Fruit fly (Drosophila melanogaster) whole organism, prepupa: ENCODE measurements around the gene CG7322.

Experiments used
- Blimp-1 ChIP-seq: fragments of 200-800 bp; sonication (Bioruptor generic); optimal IDR thresholded peaks from 3 replicates; lab custom pipeline; 2017; ENCODE audit warnings: missing biosample characterization, missing genetic modification characterization, mild to moderate bottlenecking, moderate library complexity, missing genetic modification reagents
- CG11294 ChIP-seq: fragments of 200-800 bp; sonication (Bioruptor generic); IDR thresholded peaks from 2 replicates; pipeline ENCODE4 v1.3.6; 2022; ENCODE audit warnings: missing biosample characterization, missing genetic modification characterization
- CG11762 ChIP-seq: fragments of 200-800 bp; sonication (Bioruptor generic); optimal IDR thresholded peaks from 3 replicates; lab custom pipeline; 2016; ENCODE audit warnings: missing biosample characterization, missing genetic modification characterization; ENCODE audit not compliant: insufficient read depth
- CG15336 ChIP-seq: fragments of 200-800 bp; sonication (Bioruptor generic); IDR thresholded peaks from 2 replicates; pipeline ENCODE4 v1.3.6; 2022; ENCODE audit warnings: missing biosample characterization, missing genetic modification characterization
- CG1621 ChIP-seq: fragments of 200-800 bp; sonication (Bioruptor generic); optimal IDR thresholded peaks from 3 replicates; lab custom pipeline; 2018; ENCODE audit warnings: missing biosample characterization, mild to moderate bottlenecking, missing genetic modification characterization
- CG16779 ChIP-seq: fragments of 200-800 bp; sonication (Bioruptor generic); optimal IDR thresholded peaks from 3 replicates; lab custom pipeline; 2017; ENCODE audit warnings: missing biosample characterization, mild to moderate bottlenecking, missing genetic modification characterization
- CG3032 ChIP-seq: fragments of 200-800 bp; optimal IDR thresholded peaks from 2 replicates; lab custom pipeline; 2019; ENCODE audit warnings: missing biosample characterization, mild to moderate bottlenecking, missing genetic modification characterization, moderate library complexity
- CG31627 ChIP-seq: fragments of 200-800 bp; sonication (Bioruptor generic); optimal IDR thresholded peaks from 3 replicates; lab custom pipeline; 2016; ENCODE audit warnings: missing biosample characterization, missing genetic modification characterization
- CG32006 ChIP-seq: fragments of 200-800 bp; sonication (Bioruptor generic); optimal IDR thresholded peaks from 3 replicates; lab custom pipeline; 2017; ENCODE audit warnings: missing biosample characterization, mild to moderate bottlenecking, missing genetic modification characterization
- CG4318 ChIP-seq: fragments of 200-800 bp; sonication (Bioruptor generic); optimal IDR thresholded peaks from 3 replicates; lab custom pipeline; 2017; ENCODE audit warnings: missing biosample characterization, mild to moderate bottlenecking, missing genetic modification characterization
- CG6163 ChIP-seq: fragments of 200-800 bp; sonication (Bioruptor generic); IDR thresholded peaks from 3 replicates; pipeline ENCODE4 v1.3.6; 2022; ENCODE audit warnings: missing biosample characterization, missing genetic modification characterization
- CG6276 ChIP-seq: fragments of 200-800 bp; sonication (Bioruptor generic); optimal IDR thresholded peaks from 2 replicates; lab custom pipeline; 2017; ENCODE audit warnings: missing biosample characterization, mild to moderate bottlenecking, missing genetic modification characterization
- CG6792 ChIP-seq: fragments of 200-800 bp; sonication (Bioruptor generic); optimal IDR thresholded peaks from 3 replicates; lab custom pipeline; 2016; ENCODE audit warnings: missing biosample characterization, missing genetic modification characterization
- CG6808 ChIP-seq: fragments of 200-800 bp; sonication (Bioruptor generic); optimal IDR thresholded peaks from 3 replicates; lab custom pipeline; 2017; ENCODE audit warnings: missing biosample characterization, missing genetic modification characterization, mild to moderate bottlenecking, moderate library complexity, missing genetic modification reagents
- CG6854 ChIP-seq: fragments of 200-800 bp; sonication (Bioruptor generic); optimal IDR thresholded peaks from 2 replicates; lab custom pipeline; 2017; ENCODE audit warnings: missing biosample characterization, mild to moderate bottlenecking, missing genetic modification characterization
- CG7368 ChIP-seq: fragments of 200-800 bp; sonication (Bioruptor generic); optimal IDR thresholded peaks from 3 replicates; lab custom pipeline; 2016; ENCODE audit warnings: missing biosample characterization, missing genetic modification characterization
- CG8319 ChIP-seq: fragments of 200-800 bp; sonication (Bioruptor generic); optimal IDR thresholded peaks from 3 replicates; lab custom pipeline; 2016; ENCODE audit warnings: missing biosample characterization, missing genetic modification characterization
- CG9139 ChIP-seq: fragments of 200-800 bp; sonication (Bioruptor generic); optimal IDR thresholded peaks from 3 replicates; lab custom pipeline; 2017; ENCODE audit warnings: missing biosample characterization, mild to moderate bottlenecking, missing genetic modification characterization
- Eip75B ChIP-seq: fragments of 200-800 bp; sonication (Bioruptor generic); optimal IDR thresholded peaks from 3 replicates; lab custom pipeline; 2016; ENCODE audit warnings: missing biosample characterization, missing genetic modification characterization
- Eip78C ChIP-seq: fragments of 200-800 bp; sonication (Bioruptor generic); peaks from one replicate; lab custom pipeline; 2016; ENCODE audit warnings: missing biosample characterization, missing genetic modification characterization
- Eip93F ChIP-seq: fragments of 200-800 bp; sonication (Bioruptor generic); optimal IDR thresholded peaks from 2 replicates; lab custom pipeline; 2016; ENCODE audit warnings: missing biosample characterization, mild to moderate bottlenecking, missing genetic modification characterization
- Ets21C ChIP-seq: fragments of 200-800 bp; sonication (Bioruptor generic); optimal IDR thresholded peaks from 3 replicates; lab custom pipeline; 2016; ENCODE audit warnings: missing biosample characterization, missing genetic modification characterization
- Gug ChIP-seq: fragments of 200-800 bp; sonication (Bioruptor generic); IDR thresholded peaks from 2 replicates; pipeline ENCODE4 v1.3.6; 2022; ENCODE audit warnings: missing biosample characterization, missing genetic modification characterization
- Hr38 ChIP-seq: sonication (Bioruptor generic); optimal IDR thresholded peaks from 2 replicates; lab custom pipeline; 2016; ENCODE audit warnings: missing biosample characterization, missing genetic modification characterization
- Hr39 ChIP-seq: fragments of 200-800 bp; sonication (Bioruptor generic); optimal IDR thresholded peaks from 2 replicates; lab custom pipeline; 2016; ENCODE audit warnings: missing biosample characterization, missing genetic modification characterization
- Hr4 ChIP-seq: fragments of 200-800 bp; sonication (Bioruptor generic); optimal IDR thresholded peaks from 3 replicates; lab custom pipeline; 2016; ENCODE audit warnings: missing biosample characterization, missing genetic modification characterization
- Lpt ChIP-seq: fragments of 200-800 bp; sonication (Bioruptor generic); optimal IDR thresholded peaks from 3 replicates; lab custom pipeline; 2016; ENCODE audit warnings: missing biosample characterization, missing genetic modification characterization
- OdsH ChIP-seq: fragments of 200-800 bp; sonication (Bioruptor generic); optimal IDR thresholded peaks from 3 replicates; lab custom pipeline; 2016; ENCODE audit warnings: missing biosample characterization, missing genetic modification characterization
- Smox ChIP-seq: fragments of 200-800 bp; sonication (Bioruptor generic); optimal IDR thresholded peaks from 3 replicates; lab custom pipeline; 2016; ENCODE audit warnings: missing biosample characterization, missing genetic modification characterization
- Sox102F ChIP-seq: fragments of 200-800 bp; sonication (Bioruptor generic); optimal IDR thresholded peaks from 2 replicates; lab custom pipeline; 2016; ENCODE audit warnings: missing biosample characterization, mild to moderate bottlenecking, missing genetic modification characterization
- Sox14 ChIP-seq: fragments of 200-800 bp; sonication (Bioruptor generic); optimal IDR thresholded peaks from 3 replicates; lab custom pipeline; 2016; ENCODE audit warnings: missing biosample characterization, missing genetic modification characterization
- Sox15 ChIP-seq: fragments of 200-800 bp; sonication (Bioruptor generic); optimal IDR thresholded peaks from 3 replicates; lab custom pipeline; 2016; ENCODE audit warnings: missing biosample characterization, missing genetic modification characterization
- achi ChIP-seq: fragments of 200-800 bp; sonication (Bioruptor generic); optimal IDR thresholded peaks from 3 replicates; lab custom pipeline; 2016; ENCODE audit warnings: missing biosample characterization, missing genetic modification characterization
- cyc ChIP-seq: fragments of 200-800 bp; sonication (Bioruptor generic); optimal IDR thresholded peaks from 3 replicates; lab custom pipeline; 2016; ENCODE audit warnings: missing biosample characterization, missing genetic modification characterization
- dac ChIP-seq: fragments of 200-800 bp; sonication (Bioruptor generic); optimal IDR thresholded peaks from 2 replicates; lab custom pipeline; 2017; ENCODE audit warnings: missing biosample characterization, mild to moderate bottlenecking, missing genetic modification characterization
- dsx ChIP-seq: fragments of 200-800 bp; optimal IDR thresholded peaks from 3 replicates; lab custom pipeline; 2019; ENCODE audit warnings: missing biosample characterization, mild to moderate bottlenecking, missing genetic modification characterization, moderate library complexity; ENCODE audit not compliant: poor library complexity, severe bottlenecking
- fd59A ChIP-seq: fragments of 200-800 bp; sonication (Bioruptor generic); optimal IDR thresholded peaks from 2 replicates; lab custom pipeline; 2017; ENCODE audit warnings: missing biosample characterization, mild to moderate bottlenecking, missing genetic modification characterization, missing genetic modification reagents
- fd85E ChIP-seq: fragments of 200-800 bp; sonication (Bioruptor generic); optimal IDR thresholded peaks from 3 replicates; lab custom pipeline; 2016; ENCODE audit warnings: missing biosample characterization, missing genetic modification characterization
- lz ChIP-seq: fragments of 200-800 bp; sonication (Bioruptor generic); optimal IDR thresholded peaks from 3 replicates; lab custom pipeline; 2016; ENCODE audit warnings: missing biosample characterization, missing genetic modification characterization
- net ChIP-seq: fragments of 200-800 bp; sonication (Bioruptor generic); optimal IDR thresholded peaks from 3 replicates; lab custom pipeline; 2016; ENCODE audit warnings: missing biosample characterization, missing genetic modification characterization
- pdm3 ChIP-seq: fragments of 200-800 bp; sonication (Bioruptor generic); optimal IDR thresholded peaks from 3 replicates; lab custom pipeline; 2016; ENCODE audit warnings: missing biosample characterization, missing genetic modification characterization
- spab ChIP-seq: fragments of 200-800 bp; sonication (Bioruptor generic); optimal IDR thresholded peaks from 2 replicates; lab custom pipeline; 2017; ENCODE audit warnings: missing biosample characterization, mild to moderate bottlenecking, missing genetic modification characterization, missing genetic modification reagents
- ss ChIP-seq, 2 experiments: fragments of 200-800 bp; sonication (Bioruptor generic); optimal IDR thresholded peaks; 2 replicates in 1 of 2; 3 replicates in 1 of 2; lab custom pipeline; 2017 to 2018; ENCODE audit warnings: mild to moderate bottlenecking in 2 of 2, missing biosample characterization in 2 of 2, missing genetic modification characterization in 2 of 2, moderate library complexity in 1 of 2
- svp ChIP-seq: fragments of 200-800 bp; sonication (Bioruptor generic); peaks from one replicate; lab custom pipeline; 2016; ENCODE audit warnings: missing biosample characterization, missing genetic modification characterization
- topi ChIP-seq: fragments of 200-800 bp; sonication (Bioruptor generic); optimal IDR thresholded peaks from 3 replicates; lab custom pipeline; 2016; ENCODE audit warnings: missing biosample characterization, missing genetic modification characterization
- vri ChIP-seq: fragments of 200-800 bp; sonication (Bioruptor generic); optimal IDR thresholded peaks from 3 replicates; lab custom pipeline; 2016; ENCODE audit warnings: missing biosample characterization, mild to moderate bottlenecking, missing genetic modification characterization

The CG7322 gene

DNA sequence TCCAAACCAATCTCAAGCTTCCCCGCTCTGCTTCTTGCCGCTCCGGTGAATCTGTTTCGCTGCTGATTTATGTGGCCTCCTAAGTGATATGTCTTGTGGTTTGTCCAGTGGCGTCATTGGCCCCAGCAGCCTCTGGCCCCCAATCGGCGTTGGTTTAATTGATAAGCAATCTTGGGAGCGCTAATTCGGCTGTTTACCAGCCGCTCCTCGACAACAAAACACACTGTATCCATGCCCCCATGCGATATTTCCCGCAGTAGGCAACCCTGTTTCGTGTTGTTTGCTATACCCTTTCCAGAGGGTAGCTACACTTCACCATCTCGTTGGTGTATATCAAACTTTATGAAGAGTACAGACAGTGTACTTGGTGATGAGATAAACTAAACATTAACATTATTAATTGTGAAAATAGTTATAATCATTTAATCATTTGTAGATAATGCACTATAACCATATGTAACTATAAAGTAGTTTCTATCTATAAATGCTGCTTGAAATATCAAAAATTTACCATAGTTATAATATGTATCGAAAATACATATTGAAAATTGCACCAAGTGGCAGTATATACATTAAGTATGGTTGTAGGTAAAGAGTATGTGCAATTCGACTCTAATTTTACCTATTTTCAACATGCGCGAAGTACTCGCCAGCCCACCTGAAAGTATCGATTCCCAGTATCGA lies 9.1 kb downstream of the CG7322 start, which contains the start of gene shop (continued):
- peak; percentile 81 for TF ChIP-seq fd59A (GFP tag; lab: Kevin White, UChicago)
- peak; percentile 82 for TF ChIP-seq Lpt (GFP tag; lab: Kevin White, UChicago)
- peak; percentile 63 for TF ChIP-seq CG1621
- peak; percentile 86 for TF ChIP-seq CG6808 (GFP tag; lab: Kevin White, UChicago)
- peak; percentile 90 for TF ChIP-seq Hr39 (GFP tag; lab: Kevin White, UChicago)
- no peak for TF ChIP-seq Hr38
- peak; percentile 73 for TF ChIP-seq CG8319 (GFP tag; lab: Kevin White, UChicago)
- TF ChIP-seq vri: peak; percentile 72
- peak; percentile 77 to 85 for TF ChIP-seq ss (GFP tag; optimal IDR thresholded peaks at IDR 0.05; lab: Kevin White, UChicago)
- peak; percentile 72 for TF ChIP-seq spab (GFP tag; lab: Kevin White, UChicago)
- peak; percentile 4 for TF ChIP-seq Eip93F
- TF ChIP-seq CG7368 (GFP tag; lab: Kevin White, UChicago): peak; percentile 76
- peak; percentile 87 for TF ChIP-seq Eip75B (GFP tag; lab: Kevin White, UChicago)
- TF ChIP-seq Eip78C: peak; percentile 98
- peak; percentile 58 for TF ChIP-seq CG6854 (GFP tag; lab: Kevin White, UChicago)

DNA sequence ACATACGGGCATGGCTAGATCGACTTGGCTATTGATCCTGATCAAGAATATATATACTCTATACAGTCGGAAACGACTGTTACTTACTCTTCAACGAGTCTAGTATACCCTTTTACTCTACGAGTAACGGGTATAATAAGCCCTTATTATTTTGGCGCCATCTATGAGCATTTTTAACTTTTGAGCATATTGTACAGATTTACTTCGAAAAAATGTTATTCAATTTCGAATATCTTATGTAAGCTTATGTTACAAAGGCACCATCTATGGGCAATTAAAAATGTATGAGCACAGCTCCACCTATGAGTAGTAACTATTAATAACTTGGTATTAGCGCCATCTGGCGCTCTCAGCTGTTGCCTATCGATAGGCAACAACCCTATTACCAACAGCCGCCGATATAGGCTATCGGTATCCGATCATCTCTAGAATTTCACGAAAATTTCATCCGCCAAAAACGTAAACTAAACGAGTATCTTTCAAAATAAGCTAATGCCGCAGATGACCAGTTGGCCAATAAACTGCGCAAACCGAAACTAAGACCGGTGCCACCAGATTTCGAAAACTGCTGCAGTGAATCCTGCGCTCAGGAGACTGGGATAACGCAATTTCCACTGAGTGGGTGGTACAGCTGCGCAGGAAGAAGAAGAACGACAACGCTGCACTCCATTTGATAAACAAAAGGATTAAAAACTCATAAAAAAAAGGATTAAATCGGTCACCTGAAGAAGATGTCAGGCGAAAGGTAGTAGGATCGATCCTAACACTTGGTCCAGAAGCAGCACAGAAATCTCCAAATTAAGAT lies 14.1 kb downstream of the CG7322 start, which contains the start of gene htk:
Gene htk, plus strand, starts transcription at position 435 of the 805 bp plus-strand sequence.
- TF ChIP-seq topi (peak; percentile 52), CG15336 (GFP tag; lab: Robert Waterston, UW) (no peak), Lpt (GFP tag; lab: Kevin White, UChicago) (no peak), Eip78C (peak; percentile 91), dac (GFP tag; lab: Kevin White, UChicago) (no peak), Hr38 (no peak), Blimp-1 (GFP tag; lab: Kevin White, UChicago) (no peak), CG6163 (GFP tag; lab: Robert Waterston, UW) (no peak), CG9139 (GFP tag; lab: Kevin White, UChicago) (no peak), CG4318 (GFP tag; lab: Kevin White, UChicago) (no peak), OdsH (GFP tag; lab: Kevin White, UChicago) (peak; percentile 51), dsx (GFP tag; lab: Kevin White, UChicago) (no peak), fd85E (GFP tag; lab: Kevin White, UChicago) (no peak), CG3032 (tag; lab: Kevin White, UChicago) (peak; percentile 26), CG6276 (GFP tag; lab: Kevin White, UChicago) (no peak), CG16779 (tag; lab: Kevin White, UChicago) (no peak), lz (GFP tag; lab: Kevin White, UChicago) (peak; percentile 73), net (GFP tag; lab: Kevin White, UChicago) (no peak), svp (GFP tag; lab: Kevin White, UChicago) (peak; percentile 57), spab (GFP tag; lab: Kevin White, UChicago) (no peak), CG11294 (no peak), CG32006 (GFP tag; lab: Kevin White, UChicago) (no peak), CG31627 (GFP tag; lab: Kevin White, UChicago) (peak; percentile 78), Hr39 (GFP tag; lab: Kevin White, UChicago) (peak; percentile 71), Ets21C (GFP tag; lab: Kevin White, UChicago) (peak; percentile 20), Sox15 (no peak), CG6792 (peak; percentile 33), pdm3 (GFP tag; lab: Kevin White, UChicago) (peak; percentile 60), achi (GFP tag; lab: Kevin White, UChicago) (peak; percentile 11), Smox (GFP tag; lab: Kevin White, UChicago) (peak; percentile 35), CG6808 (GFP tag; lab: Kevin White, UChicago) (no peak), Sox14 (peak; percentile 40), CG11762 (GFP tag; lab: Kevin White, UChicago) (no peak), Hr4 (GFP tag; lab: Kevin White, UChicago) (no peak), vri (peak; percentile 91), Gug (GFP tag; lab: Robert Waterston, UW) (no peak), cyc (GFP tag; lab: Kevin White, UChicago) (peak; percentile 79), fd59A (GFP tag; lab: Kevin White, UChicago) (no peak), Sox102F (GFP tag; lab: Kevin White, UChicago) (no peak), CG1621 (peak; percentile 17)
